Fruit fly (Drosophila melanogaster) whole organism, pupa: ENCODE measurements around the gene ash2.

Experiments used
- CG32121 ChIP-seq: fragments of 200-800 bp; sonication (Bioruptor generic); IDR thresholded peaks from 2 replicates; pipeline ENCODE4 v1.3.6; 2022; ENCODE audit warnings: missing biosample characterization, missing genetic modification characterization
- CG8159 ChIP-seq: fragments of 200-800 bp; sonication (Bioruptor generic); optimal IDR thresholded peaks from 3 replicates; lab custom pipeline; 2018; ENCODE audit warnings: missing biosample characterization, mild to moderate bottlenecking, missing genetic modification characterization, moderate library complexity
- CG8301 ChIP-seq: fragments of 200-800 bp; sonication (Bioruptor generic); optimal IDR thresholded peaks from 2 replicates; lab custom pipeline; 2018; ENCODE audit warnings: missing biosample characterization, mild to moderate bottlenecking, missing genetic modification characterization
- CG9948 ChIP-seq: fragments of 200-800 bp; sonication (Bioruptor generic); optimal IDR thresholded peaks from 2 replicates; lab custom pipeline; 2018; ENCODE audit warnings: missing biosample characterization, mild to moderate bottlenecking, missing genetic modification characterization, moderate library complexity
- gl ChIP-seq: fragments of 200-800 bp; sonication (Bioruptor generic); optimal IDR thresholded peaks from 2 replicates; lab custom pipeline; 2018; ENCODE audit warnings: missing biosample characterization, mild to moderate bottlenecking, missing genetic modification characterization

dm6 chr3R:24671662-24672061, 21.7 kb downstream of the ash2 start:
- TF ChIP-seq CG8159 (tag; lab: Kevin White, UChicago) (no peak), CG8301 (no peak), gl (tag; lab: Kevin White, UChicago) (no peak), CG9948 (no peak), CG32121 (GFP tag; lab: Robert Waterston, UW) (no peak)
